Fruit fly (Drosophila melanogaster): Measurements from ENCODE around the gene Rpt4.

Rpt4 gene

DNA sequence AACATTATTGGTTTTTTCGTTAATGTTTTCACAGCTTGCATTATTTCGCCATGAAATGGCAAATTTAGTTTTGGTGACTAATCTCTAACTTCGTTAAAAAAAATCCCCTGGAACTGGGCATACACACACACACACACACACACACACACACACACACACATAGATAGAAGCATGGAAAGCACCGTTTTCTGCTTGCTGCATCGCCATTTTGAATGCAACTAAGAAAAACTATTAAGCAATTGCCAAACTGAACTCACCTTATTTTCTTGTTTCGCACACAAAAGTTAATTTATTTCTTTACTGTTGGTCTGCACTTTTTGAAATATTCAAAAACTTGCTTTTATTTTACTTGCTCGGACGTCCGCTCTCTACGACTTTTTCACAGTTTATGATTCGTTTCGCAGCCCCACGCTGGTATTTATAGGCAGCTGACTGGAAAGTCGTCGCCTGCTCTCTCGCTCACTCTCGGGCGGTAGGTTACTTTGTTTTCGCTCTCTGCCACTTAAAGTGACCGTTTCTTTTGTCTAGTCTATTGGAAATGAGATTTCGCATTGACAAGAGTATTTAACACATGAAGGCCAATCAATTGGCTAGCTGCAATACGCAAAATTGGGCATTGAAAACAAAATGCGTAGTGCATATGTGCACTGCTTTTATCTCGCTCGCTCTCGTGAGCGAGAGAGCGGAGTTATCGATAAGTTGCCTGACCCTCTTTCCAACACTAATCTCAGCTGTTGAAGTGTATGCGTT, 12.0 kb downstream of the Rpt4 start:
- TF ChIP-seq CG3919 (GFP tag; optimal IDR thresholded peaks at IDR 0.05) (peak; percentile 40), CG8632 (GFP tag; optimal IDR thresholded peaks at IDR 0.05) (peak; percentile 4), spab (GFP tag; optimal IDR thresholded peaks at IDR 0.05) (no peak), pdm3 (GFP tag; optimal IDR thresholded peaks at IDR 0.05) (no peak), Gug (GFP tag; IDR thresholded peaks at IDR 0.05) (no peak), CG1621 (tag; optimal IDR thresholded peaks at IDR 0.05) (no peak), CG8119 (GFP tag; IDR thresholded peaks at IDR 0.05) (peak; percentile 27; the same call in 1 of the 3 replicates), fd59A (GFP tag; optimal IDR thresholded peaks at IDR 0.05) (no peak), Hr39 (GFP tag; optimal IDR thresholded peaks at IDR 0.05) (no peak), Eip75B (GFP tag; optimal IDR thresholded peaks at IDR 0.05) (peak; percentile 27), esn (GFP tag; optimal IDR thresholded peaks at IDR 0.05) (peak; percentile 45), eg (GFP tag; IDR thresholded peaks at IDR 0.05) (no peak), ss (GFP tag; optimal IDR thresholded peaks at IDR 0.05) (peak in 1 of 2 experiments; percentile 22), Blimp-1 (GFP tag; optimal IDR thresholded peaks at IDR 0.05) (peak; percentile 2), achi (GFP tag; optimal IDR thresholded peaks at IDR 0.05) (peak; percentile 33), topi (GFP tag; optimal IDR thresholded peaks at IDR 0.05) (peak; percentile 56), CG7368 (GFP tag; optimal IDR thresholded peaks at IDR 0.05) (no peak), Hr4 (GFP tag; optimal IDR thresholded peaks at IDR 0.05) (no peak), net (GFP tag; optimal IDR thresholded peaks at IDR 0.05) (peak; percentile 7), Ets21C (GFP tag; optimal IDR thresholded peaks at IDR 0.05) (no peak), dsx (GFP tag; optimal IDR thresholded peaks at IDR 0.05; ENCODE audit: poor library complexity, severe bottlenecking) (peak; percentile 10), CG6854 (GFP tag; optimal IDR thresholded peaks at IDR 0.05) (no peak), Sox14 (GFP tag; optimal IDR thresholded peaks at IDR 0.05) (peak; percentile 52), CG4318 (GFP tag; optimal IDR thresholded peaks at IDR 0.05) (no peak), cyc (GFP tag; optimal IDR thresholded peaks at IDR 0.05) (peak; percentile 6), Met (GFP tag; optimal IDR thresholded peaks at IDR 0.05) (peak; percentile 34), svp (GFP tag) (peak; percentile 79), Eip78C (GFP tag) (peak; percentile 72)

- TF ChIP-seq Sox14 (GFP tag; optimal IDR thresholded peaks at IDR 0.05) (peak; percentile 12), CG1621 (tag; optimal IDR thresholded peaks at IDR 0.05) (peak; percentile 12), Gug (GFP tag; IDR thresholded peaks at IDR 0.05) (no peak), pdm3 (GFP tag; optimal IDR thresholded peaks at IDR 0.05) (no peak), CG6276 (GFP tag; optimal IDR thresholded peaks at IDR 0.05) (no peak), dsx (GFP tag; optimal IDR thresholded peaks at IDR 0.05; ENCODE audit: poor library complexity, severe bottlenecking) (peak; percentile 0), CG6808 (GFP tag; optimal IDR thresholded peaks at IDR 0.05) (no peak), fd85E (GFP tag; optimal IDR thresholded peaks at IDR 0.05) (no peak), CG10631 (GFP tag; optimal IDR thresholded peaks at IDR 0.05) (no peak), salr (GFP tag; optimal IDR thresholded peaks at IDR 0.05) (no peak), cyc (GFP tag; optimal IDR thresholded peaks at IDR 0.05) (no peak), esn (GFP tag; optimal IDR thresholded peaks at IDR 0.05) (peak; percentile 21), Eip78C (GFP tag) (peak; percentile 63), vri (GFP tag; optimal IDR thresholded peaks at IDR 0.05) (peak; percentile 16), svp (GFP tag) (peak; percentile 52), CG15336 (GFP tag; IDR thresholded peaks at IDR 0.05) (0 out of 2 replicates have a peak, but pooled peaks have one; percentile 27), CG34406 (GFP tag; optimal IDR thresholded peaks at IDR 0.05) (no peak), CG4318 (GFP tag; optimal IDR thresholded peaks at IDR 0.05) (no peak)
Observed at dm6 chrX:6276590-6276989, 14.5 kb downstream of the Rpt4 start, which contains the start of gene CG3566. Gene CG3566, minus strand, starts transcription at chrX:6276724.

Data from whole organism, prepupa.